Fruit fly (Drosophila melanogaster) Kc167 (cell line): ENCODE data around the gene CG13775.

ENCODE experiments used
- Myc ChIP-seq: fragments of >200 bp; optimal IDR thresholded peaks from 2 replicates; lab custom pipeline; 2017; ENCODE audit warnings: missing external identifiers
- Sin3A ChIP-seq: fragments of >200 bp; optimal IDR thresholded peaks from 2 replicates; lab custom pipeline; 2018; ENCODE audit warnings: missing external identifiers
- h ChIP-seq: fragments of >200 bp; optimal IDR thresholded peaks from 3 replicates; lab custom pipeline; 2018; ENCODE audit warnings: missing external identifiers
- insv ChIP-seq: fragments of >200 bp; optimal IDR thresholded peaks from 3 replicates; lab custom pipeline; 2018; ENCODE audit warnings: missing external identifiers
- psq ChIP-seq: fragments of >200 bp; optimal IDR thresholded peaks from 2 replicates; lab custom pipeline; 2017; ENCODE audit warnings: missing external identifiers
- ttk ChIP-seq: sonication (Bioruptor generic); optimal IDR thresholded peaks from 2 replicates; lab custom pipeline; 2017; ENCODE audit warnings: missing external identifiers

- TF ChIP-seq psq (no peak), h (lab: Kevin White, UChicago) (no peak), Sin3A (lab: Kevin White, UChicago) (no peak), Myc (lab: Kevin White, UChicago) (no peak), ttk (no peak), insv (lab: Kevin White, UChicago) (no peak)
Measured at dm6 chr2L:7005489-7005888, 48.7 kb upstream of the CG13775 start.
